Worm (Caenorhabditis elegans): Measurements from ENCODE around the gene C24A8.6.

ce11 chrX:4363200-4363599, 31.0 kb upstream of the C24A8.6 start, which contains the start of gene F14H12.17:
- TF ChIP-seq ama-1 (optimal IDR thresholded peaks at IDR 0.05) (no peak), ceh-36 (tag; optimal IDR thresholded peaks at IDR 0.05) (no peak), pes-1 (GFP tag; IDR thresholded peaks at IDR 0.05) (no peak), hmg-4 (GFP tag; optimal IDR thresholded peaks at IDR 0.05) (no peak), B0310.2 (tag; optimal IDR thresholded peaks at IDR 0.05) (no peak)

All from whole organism, early embryonic.